Fruit fly (Drosophila melanogaster) whole organism, embryonic: ENCODE results near the gene CG14252.

ENCODE experiments used
- Ada2b ChIP-seq: fragments of 200-800 bp; sonication (Bioruptor generic); IDR thresholded peaks from 2 replicates; pipeline ENCODE4 v1.3.6; 2022; ENCODE audit warnings: missing biosample characterization, missing genetic modification characterization
- Adf1 ChIP-seq: fragments of 200-800 bp; sonication (Bioruptor generic); IDR thresholded peaks from 2 replicates; pipeline ENCODE4 v1.3.6; 2022; ENCODE audit warnings: missing biosample characterization, missing genetic modification characterization
- CG10147 ChIP-seq: fragments of 200-800 bp; sonication (Bioruptor generic); optimal IDR thresholded peaks from 2 replicates; lab custom pipeline; 2019; ENCODE audit warnings: missing biosample characterization, mild to moderate bottlenecking, missing genetic modification characterization, moderate library complexity
- CG10209 ChIP-seq: fragments of 200-800 bp; sonication (Bioruptor generic); optimal IDR thresholded peaks from 3 replicates; lab custom pipeline; 2017; ENCODE audit warnings: missing biosample characterization, mild to moderate bottlenecking, missing genetic modification characterization, missing genetic modification reagents
- CG10431 ChIP-seq: fragments of 200-800 bp; sonication (Bioruptor generic); optimal IDR thresholded peaks from 3 replicates; lab custom pipeline; 2018; ENCODE audit warnings: missing biosample characterization, mild to moderate bottlenecking, missing genetic modification characterization
- CG14710 ChIP-seq: fragments of 200-800 bp; sonication (Bioruptor generic); optimal IDR thresholded peaks from 3 replicates; lab custom pipeline; 2019; ENCODE audit warnings: missing biosample characterization, mild to moderate bottlenecking, missing genetic modification characterization, moderate library complexity
- CG14965 ChIP-seq: fragments of 200-800 bp; sonication (Bioruptor generic); optimal IDR thresholded peaks from 2 replicates; lab custom pipeline; 2016; ENCODE audit warnings: missing biosample characterization, missing genetic modification characterization, borderline replicate concordance
- CG15269 ChIP-seq: fragments of 200-800 bp; sonication (Bioruptor generic); optimal IDR thresholded peaks from 2 replicates; lab custom pipeline; 2018; ENCODE audit warnings: missing biosample characterization, mild to moderate bottlenecking, missing genetic modification characterization, moderate library complexity
- CG1603 ChIP-seq: fragments of 200-800 bp; sonication (Bioruptor generic); optimal IDR thresholded peaks from 2 replicates; lab custom pipeline; 2019; ENCODE audit warnings: missing biosample characterization, mild to moderate bottlenecking, missing genetic modification characterization, moderate library complexity
- CG1647 ChIP-seq: fragments of 200-800 bp; sonication (Bioruptor generic); optimal IDR thresholded peaks from 3 replicates; lab custom pipeline; 2016; ENCODE audit warnings: missing biosample characterization, missing genetic modification characterization
- CG17568 ChIP-seq: fragments of 200-800 bp; sonication (Bioruptor generic); optimal IDR thresholded peaks from 2 replicates; lab custom pipeline; 2018; ENCODE audit warnings: missing biosample characterization, mild to moderate bottlenecking, missing genetic modification characterization, moderate library complexity
- CG17802 ChIP-seq: fragments of 200-800 bp; sonication (Bioruptor generic); optimal IDR thresholded peaks from 2 replicates; lab custom pipeline; 2018; ENCODE audit warnings: missing biosample characterization, mild to moderate bottlenecking, missing genetic modification characterization, moderate library complexity
- CG2129 ChIP-seq: fragments of 200-800 bp; sonication (Bioruptor generic); IDR thresholded peaks from 2 replicates; pipeline ENCODE4 v1.3.6; 2022; ENCODE audit warnings: missing biosample characterization, missing genetic modification characterization; ENCODE audit not compliant: partially characterized antibody
- CG2202 ChIP-seq: fragments of 200-800 bp; sonication (Bioruptor generic); optimal IDR thresholded peaks from 2 replicates; lab custom pipeline; 2018; ENCODE audit warnings: missing biosample characterization, mild to moderate bottlenecking, missing genetic modification characterization
- CG3163 ChIP-seq: fragments of 200-800 bp; sonication (Bioruptor generic); optimal IDR thresholded peaks from 3 replicates; lab custom pipeline; 2016; ENCODE audit warnings: missing biosample characterization, missing genetic modification characterization
- CG34376 ChIP-seq: fragments of 200-800 bp; sonication (Bioruptor generic); optimal IDR thresholded peaks from 2 replicates; lab custom pipeline; 2018; ENCODE audit warnings: missing biosample characterization, mild to moderate bottlenecking, missing genetic modification characterization
- CG6813 ChIP-seq: fragments of 200-800 bp; sonication (Bioruptor generic); optimal IDR thresholded peaks from 2 replicates; lab custom pipeline; 2017; ENCODE audit warnings: missing biosample characterization, missing genetic modification characterization, mild to moderate bottlenecking, moderate library complexity, missing genetic modification reagents
- CTCF ChIP-seq: fragments of 200-800 bp; sonication (Bioruptor generic); optimal IDR thresholded peaks from 2 replicates; lab custom pipeline; 2017; ENCODE audit warnings: missing biosample characterization, mild to moderate bottlenecking, missing genetic modification characterization, moderate library complexity
- D19A ChIP-seq: fragments of 200-800 bp; optimal IDR thresholded peaks from 3 replicates; lab custom pipeline; 2019; ENCODE audit warnings: missing biosample characterization, mild to moderate bottlenecking, missing genetic modification characterization, moderate library complexity
- Elba2 ChIP-seq: fragments of 200-800 bp; sonication (Bioruptor generic); optimal IDR thresholded peaks from 3 replicates; lab custom pipeline; 2016; ENCODE audit warnings: missing biosample characterization, missing genetic modification characterization
- Fer3 ChIP-seq: fragments of 200-800 bp; sonication (Bioruptor generic); optimal IDR thresholded peaks from 2 replicates; lab custom pipeline; 2018; ENCODE audit warnings: missing biosample characterization, mild to moderate bottlenecking, missing genetic modification characterization, moderate library complexity
- GATAe ChIP-seq: fragments of 200-800 bp; sonication (Bioruptor generic); conservative IDR thresholded peaks from 2 replicates; pipeline ENCODE4 v1.3.6; 2022; ENCODE audit warnings: missing biosample characterization, missing genetic modification characterization
- Hr51 ChIP-seq, 2 experiments: fragments of 200-800 bp; sonication (Bioruptor generic); optimal IDR thresholded peaks; 2 replicates in 1 of 2; 3 replicates in 1 of 2; lab custom pipeline; 2016 to 2018; ENCODE audit warnings: missing biosample characterization in 2 of 2, missing genetic modification characterization in 2 of 2, mild to moderate bottlenecking in 1 of 2, moderate library complexity in 1 of 2
- Hr78 ChIP-seq, 2 experiments: fragments of 200-800 bp in 1 of 2; fragments of >200 bp in 1 of 2; sonication (Bioruptor generic) in 1 of 2; optimal IDR thresholded peaks; 2 replicates each; lab custom pipeline; 2017 to 2019; ENCODE audit warnings: missing biosample characterization in 2 of 2, missing genetic modification characterization in 2 of 2, mild to moderate bottlenecking in 1 of 2, moderate library complexity in 1 of 2
- MTF-1 ChIP-seq: fragments of 200-800 bp; sonication (Bioruptor generic); optimal IDR thresholded peaks from 2 replicates; lab custom pipeline; 2018; ENCODE audit warnings: missing biosample characterization, mild to moderate bottlenecking, missing genetic modification characterization, borderline replicate concordance
- Six4 ChIP-seq: fragments of 200-800 bp; sonication (Bioruptor generic); optimal IDR thresholded peaks from 2 replicates; lab custom pipeline; 2016; ENCODE audit warnings: missing biosample characterization, missing genetic modification characterization
- Taf1 ChIP-seq: fragments of 200-800 bp; sonication (Bioruptor generic); IDR thresholded peaks from 2 replicates; pipeline ENCODE4 v1.3.6; 2022; ENCODE audit warnings: missing biosample characterization, missing genetic modification characterization
- Vsx1 ChIP-seq: fragments of 200-800 bp; sonication (Bioruptor generic); optimal IDR thresholded peaks from 2 replicates; lab custom pipeline; 2017; ENCODE audit warnings: missing biosample characterization, mild to moderate bottlenecking, missing genetic modification characterization, missing genetic modification reagents
- Xrp1 ChIP-seq: fragments of 200-800 bp; sonication (Bioruptor generic); IDR thresholded peaks from 2 replicates; pipeline ENCODE4 v1.3.6; 2022; ENCODE audit warnings: missing biosample characterization, missing genetic modification characterization
- aop ChIP-seq: fragments of 200-800 bp; sonication (Bioruptor generic); IDR thresholded peaks from 2 replicates; pipeline ENCODE4 v1.3.6; 2022; ENCODE audit warnings: missing biosample characterization, missing genetic modification characterization
- az2 ChIP-seq: fragments of 200-800 bp; sonication (Bioruptor generic); optimal IDR thresholded peaks from 3 replicates; lab custom pipeline; 2016; ENCODE audit warnings: missing biosample characterization, missing genetic modification characterization
- bbx ChIP-seq: fragments of 200-800 bp; sonication (Bioruptor generic); IDR thresholded peaks from 2 replicates; pipeline ENCODE4 v1.3.6; 2022; ENCODE audit warnings: missing biosample characterization, missing genetic modification characterization; ENCODE audit not compliant: partially characterized antibody
- bowl ChIP-seq: fragments of 200-800 bp; sonication (Bioruptor generic); IDR thresholded peaks from 2 replicates; pipeline ENCODE4 v1.3.6; 2022; ENCODE audit warnings: missing biosample characterization, missing genetic modification characterization
- cad ChIP-seq: fragments of >200 bp; optimal IDR thresholded peaks from 2 replicates; lab custom pipeline; 2017; ENCODE audit warnings: missing biosample characterization, missing genetic modification characterization
- cato ChIP-seq: fragments of 200-800 bp; sonication (Bioruptor generic); optimal IDR thresholded peaks from 2 replicates; lab custom pipeline; 2016; ENCODE audit warnings: missing biosample characterization, missing genetic modification characterization, borderline replicate concordance
- chm ChIP-seq: fragments of 200-800 bp; sonication (Bioruptor generic); IDR thresholded peaks from 2 replicates; pipeline ENCODE4 v1.3.6; 2022; ENCODE audit warnings: missing biosample characterization, missing genetic modification characterization
- chn ChIP-seq: fragments of 200-800 bp; sonication (Bioruptor generic); optimal IDR thresholded peaks from 2 replicates; lab custom pipeline; 2016; ENCODE audit warnings: missing biosample characterization, missing genetic modification characterization
- corto ChIP-seq: fragments of 200-800 bp; sonication (Bioruptor generic); optimal IDR thresholded peaks from 2 replicates; lab custom pipeline; 2016; ENCODE audit warnings: missing biosample characterization, mild to moderate bottlenecking, missing genetic modification characterization, moderate library complexity
- crol ChIP-seq: fragments of 200-800 bp; sonication (Bioruptor generic); IDR thresholded peaks from 2 replicates; pipeline ENCODE4 v1.3.6; 2022; ENCODE audit warnings: missing biosample characterization, missing genetic modification characterization
- da ChIP-seq: fragments of 200-800 bp; sonication (Bioruptor generic); optimal IDR thresholded peaks from 2 replicates; lab custom pipeline; 2016; ENCODE audit warnings: missing biosample characterization, missing genetic modification characterization
- ftz-f1 ChIP-seq: fragments of 200-800 bp; sonication (Bioruptor generic); optimal IDR thresholded peaks from 2 replicates; lab custom pipeline; 2016; ENCODE audit warnings: missing biosample characterization, missing genetic modification characterization
- hth ChIP-seq: fragments of >200 bp; optimal IDR thresholded peaks from 2 replicates; lab custom pipeline; 2017; ENCODE audit warnings: inconsistent platforms
- insv ChIP-seq, 2 experiments: fragments of 200-800 bp; sonication (Bioruptor generic); optimal IDR thresholded peaks; 3 replicates each; lab custom pipeline; 2016 to 2018; ENCODE audit warnings: missing biosample characterization in 2 of 2, missing genetic modification characterization in 2 of 2
- mam ChIP-seq: fragments of 200-800 bp; sonication (Bioruptor generic); optimal IDR thresholded peaks from 3 replicates; lab custom pipeline; 2016; ENCODE audit warnings: missing biosample characterization, missing genetic modification characterization
- prd ChIP-seq, 3 experiments: fragments of >200 bp in 2 of 3; fragments of 200-800 bp in 1 of 3; sonication (Bioruptor generic) in 1 of 3; optimal IDR thresholded peaks in 2 of 3; IDR thresholded peaks in 1 of 3; 2 replicates in 2 of 3; 3 replicates in 1 of 3; pipeline versions ENCODE4 v1.3.6 to Lab custom; 2017 to 2022; ENCODE audit warnings: missing biosample characterization in 1 of 3, missing genetic modification characterization in 1 of 3
- scrt ChIP-seq: fragments of 200-800 bp; sonication (Bioruptor generic); optimal IDR thresholded peaks from 2 replicates; lab custom pipeline; 2018; ENCODE audit warnings: missing biosample characterization, mild to moderate bottlenecking, missing genetic modification characterization, moderate library complexity
- sob ChIP-seq: fragments of 200-800 bp; sonication (Bioruptor generic); IDR thresholded peaks from 2 replicates; pipeline ENCODE4 v1.3.6; 2022; ENCODE audit warnings: missing biosample characterization, missing genetic modification characterization
- tgo ChIP-seq: fragments of 200-800 bp; sonication (Bioruptor generic); IDR thresholded peaks from 3 replicates; pipeline ENCODE4 v1.3.6; 2022; ENCODE audit warnings: missing biosample characterization, missing genetic modification characterization
- tup ChIP-seq: fragments of 200-800 bp; sonication (Bioruptor generic); optimal IDR thresholded peaks from 2 replicates; lab custom pipeline; 2016; ENCODE audit warnings: missing biosample characterization, mild to moderate bottlenecking, missing genetic modification characterization, moderate library complexity
- tx ChIP-seq: fragments of 200-800 bp; sonication (Bioruptor generic); optimal IDR thresholded peaks from 2 replicates; lab custom pipeline; 2016; ENCODE audit warnings: missing biosample characterization, missing genetic modification characterization

CG14252 gene

DNA sequence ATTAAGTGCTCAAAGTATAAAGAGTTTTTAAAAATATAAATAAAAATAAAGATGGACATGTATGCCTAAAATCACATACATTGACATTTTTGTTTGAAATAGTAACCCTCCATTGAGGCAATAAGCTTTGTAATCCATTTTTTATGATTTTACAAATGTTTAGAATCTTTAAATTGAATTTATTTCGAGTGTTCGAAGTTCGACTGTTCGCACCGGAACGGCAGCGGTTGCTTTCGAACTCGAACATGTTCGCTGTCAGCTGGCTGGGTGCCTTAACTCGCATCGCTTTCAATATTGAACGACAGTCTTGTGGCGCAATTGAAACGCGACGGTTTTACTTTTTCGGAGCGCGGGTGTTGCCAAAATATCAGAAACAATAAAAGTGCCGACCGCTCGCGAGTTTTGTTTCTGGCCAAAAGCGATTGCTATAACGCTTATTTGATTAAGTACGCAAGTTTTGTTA, 29.8 kb upstream of the CG14252 start, which contains the start of gene CG46339 (continued):
- TF ChIP-seq CG14710 (tag; lab: Kevin White, UChicago): peak; percentile 39
- TF ChIP-seq aop: no peak
- peak; percentile 55 for TF ChIP-seq CG10431
- peak; percentile 30 for TF ChIP-seq D19A (tag; lab: Kevin White, UChicago)
- no peak for TF ChIP-seq cato (GFP tag; lab: Kevin White, UChicago)
- TF ChIP-seq bowl: 0 out of 2 replicates have a peak, but pooled peaks have one; percentile 13
- no peak for TF ChIP-seq tup (GFP tag; lab: Kevin White, UChicago)
- peak; percentile 15 for TF ChIP-seq da
- TF ChIP-seq Ada2b: peak; percentile 33; the same call in 1 of the 2 replicates
- TF ChIP-seq CG15269 (tag; lab: Kevin White, UChicago): peak; percentile 16
- peak; percentile 72 for TF ChIP-seq MTF-1 (GFP tag; lab: Kevin White, UChicago)
- peak in 1 of 2 experiments; percentile 25 for TF ChIP-seq Hr51 (GFP tag; optimal IDR thresholded peaks at IDR 0.05; lab: Kevin White, UChicago)
- peak; percentile 67; the same call in 1 of the 2 replicates for TF ChIP-seq bbx
- no peak for TF ChIP-seq CG14965 (GFP tag; lab: Kevin White, UChicago)
- TF ChIP-seq CG10209 (GFP tag; lab: Kevin White, UChicago): no peak
- peak; percentile 6 for TF ChIP-seq Six4 (GFP tag; lab: Kevin White, UChicago)
- no peak for TF ChIP-seq prd (optimal IDR thresholded peaks at IDR 0.05; lab: Kevin White, UChicago)
- peak; percentile 36; the same call in 1 of the 3 replicates for TF ChIP-seq prd (GFP tag; IDR thresholded peaks at IDR 0.05; lab: Robert Waterston, UW)
- TF ChIP-seq cad (GFP tag; lab: Kevin White, UChicago): no peak
- no peak for TF ChIP-seq hth (lab: Kevin White, UChicago)
- peak; percentile 54 for TF ChIP-seq Fer3
- TF ChIP-seq CG2202: peak; percentile 6
- TF ChIP-seq insv (GFP tag; optimal IDR thresholded peaks at IDR 0.05; lab: Kevin White, UChicago): peak in 1 of 2 experiments; percentile 10
- no peak for TF ChIP-seq Hr78 (GFP tag; optimal IDR thresholded peaks at IDR 0.05; lab: Kevin White, UChicago)
- no peak for TF ChIP-seq GATAe (GFP tag; lab: Robert Waterston, UW)
- TF ChIP-seq CG1603 (tag; lab: Kevin White, UChicago): peak; percentile 16
- TF ChIP-seq Vsx1: peak; percentile 69
- no peak for TF ChIP-seq crol (GFP tag; lab: Robert Waterston, UW)
- TF ChIP-seq CTCF (GFP tag; lab: Kevin White, UChicago): no peak
- no peak for TF ChIP-seq CG1647 (GFP tag; lab: Kevin White, UChicago)
- peak; percentile 43; the same call in 1 of the 3 replicates for TF ChIP-seq tgo (GFP tag; lab: Robert Waterston, UW)
- no peak for TF ChIP-seq Elba2
- TF ChIP-seq CG17568 (GFP tag; lab: Kevin White, UChicago): peak; percentile 68
- TF ChIP-seq Xrp1 (GFP tag; lab: Robert Waterston, UW): peak; percentile 62; the same call in 1 of the 2 replicates
- no peak for TF ChIP-seq corto (GFP tag; lab: Kevin White, UChicago)
- peak; percentile 28 for TF ChIP-seq ftz-f1
- TF ChIP-seq CG10147 (GFP tag; lab: Kevin White, UChicago): peak; percentile 34
- TF ChIP-seq CG6813 (GFP tag; lab: Kevin White, UChicago): peak; percentile 84
- TF ChIP-seq CG17802: no peak
- no peak for TF ChIP-seq CG3163
- TF ChIP-seq mam: no peak
- no peak for TF ChIP-seq az2 (GFP tag; lab: Kevin White, UChicago)
- peak; percentile 77 for TF ChIP-seq scrt (GFP tag; lab: Kevin White, UChicago)
- no peak for TF ChIP-seq chn (GFP tag; lab: Kevin White, UChicago)
- TF ChIP-seq sob (GFP tag; lab: Robert Waterston, UW): peak; percentile 79
- TF ChIP-seq Adf1 (GFP tag; lab: Robert Waterston, UW): peak; percentile 63; the same call in 1 of the 2 replicates
- no peak for TF ChIP-seq tx (GFP tag; lab: Kevin White, UChicago)
- no peak for TF ChIP-seq Taf1
- TF ChIP-seq chm (GFP tag; lab: Robert Waterston, UW): peak; percentile 90
- peak; percentile 91 for TF ChIP-seq CG34376 (GFP tag; lab: Kevin White, UChicago)
- TF ChIP-seq CG2129 (GFP tag; lab: Robert Waterston, UW): no peak
